Fruit fly (Drosophila melanogaster): ENCODE results near the gene CG31140.
A peak's percentile ranks its signal among the peaks of the same experiment; 100 is the strongest.

Gene CG31140

dm6 chr3R:23971764-23972163 lies 8.8 kb downstream of the CG31140 start:
- TF ChIP-seq Med (GFP tag) (peak; percentile 56), CG11456 (GFP tag; IDR thresholded peaks at IDR 0.05) (peak; percentile 62; the same call in 1 of the 3 replicates), Doc2 (GFP tag; IDR thresholded peaks at IDR 0.05) (0 out of 2 replicates have a peak, but pooled peaks have one; percentile 20), crol (GFP tag; IDR thresholded peaks at IDR 0.05) (peak; percentile 68), klu (GFP tag; IDR thresholded peaks at IDR 0.05) (no peak), Sin3A (optimal IDR thresholded peaks at IDR 0.05) (no peak), Lhr (GFP tag; optimal IDR thresholded peaks at IDR 0.05) (no peak), CG7372 (GFP tag; IDR thresholded peaks at IDR 0.05) (no peak), CG13775 (GFP tag; optimal IDR thresholded peaks at IDR 0.05) (no peak), Chrac-16 (GFP tag; optimal IDR thresholded peaks at IDR 0.05) (no peak), CG8359 (GFP tag; optimal IDR thresholded peaks at IDR 0.05; ENCODE audit: borderline replicate concordance) (no peak), CG1602 (GFP tag; optimal IDR thresholded peaks at IDR 0.05) (no peak), fd102C (GFP tag; optimal IDR thresholded peaks at IDR 0.05) (no peak), CG7963 (GFP tag; IDR thresholded peaks at IDR 0.05; ENCODE audit: partially characterized antibody) (no peak), CG10321 (GFP tag; IDR thresholded peaks at IDR 0.05) (peak; percentile 56), CG16779 (GFP tag; IDR thresholded peaks at IDR 0.05) (no peak), Dfd (GFP tag; optimal IDR thresholded peaks at IDR 0.05) (no peak), Hr3 (GFP tag; optimal IDR thresholded peaks at IDR 0.05) (no peak), Dek (tag; optimal IDR thresholded peaks at IDR 0.05) (no peak), CG12219 (GFP tag; optimal IDR thresholded peaks at IDR 0.05) (no peak), CG8388 (GFP tag; optimal IDR thresholded peaks at IDR 0.05) (no peak), CG10366 (GFP tag; IDR thresholded peaks at IDR 0.05) (no peak), gsb (GFP tag; IDR thresholded peaks at IDR 0.05) (no peak), unc-4 (GFP tag; IDR thresholded peaks at IDR 0.05; ENCODE audit: partially characterized antibody) (no peak), CG3726 (GFP tag; IDR thresholded peaks at IDR 0.05) (no peak), row (GFP tag; IDR thresholded peaks at IDR 0.05) (no peak), CG9609 (GFP tag; optimal IDR thresholded peaks at IDR 0.05) (no peak), bcd (GFP tag; optimal IDR thresholded peaks at IDR 0.05) (no peak), inv (GFP tag; IDR thresholded peaks at IDR 0.05; ENCODE audit: partially characterized antibody) (no peak), CG17568 (GFP tag; optimal IDR thresholded peaks at IDR 0.05) (no peak), ci (GFP tag; IDR thresholded peaks at IDR 0.05) (no peak)

DNA sequence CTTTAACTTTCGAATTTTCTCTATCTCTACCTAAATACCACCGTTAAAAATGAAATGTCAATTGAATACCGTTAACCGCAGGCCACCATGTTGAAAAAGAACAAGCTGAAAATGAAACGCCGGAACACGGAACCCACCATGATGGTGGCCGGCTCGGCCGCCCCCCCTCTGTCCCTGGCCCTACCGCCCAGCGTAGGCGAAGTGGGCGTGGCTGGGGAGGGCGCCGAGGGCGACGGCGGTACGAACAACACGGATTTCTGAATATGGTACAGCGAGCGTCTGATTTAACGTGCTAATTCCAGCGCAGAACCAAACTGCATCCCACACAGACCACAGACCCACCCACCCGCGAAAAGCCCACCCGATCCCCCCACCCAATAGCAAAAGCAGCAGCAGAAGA lies 18.7 kb downstream of the CG31140 start:
- TF ChIP-seq hb (GFP tag; IDR thresholded peaks at IDR 0.05; ENCODE audit: partially characterized antibody) (peak; percentile 21; the same call in 1 of the 3 replicates), unc-4 (GFP tag; IDR thresholded peaks at IDR 0.05; ENCODE audit: partially characterized antibody) (no peak), Hr39 (optimal IDR thresholded peaks at IDR 0.05) (peak; percentile 42), CG6791 (GFP tag; IDR thresholded peaks at IDR 0.05; ENCODE audit: partially characterized antibody) (0 out of 3 replicates have a peak, but pooled peaks have one; percentile 7)

- TF ChIP-seq PHDP (tag; optimal IDR thresholded peaks at IDR 0.05), result no peak
- peak; percentile 73 for TF ChIP-seq CG15514 (GFP tag; optimal IDR thresholded peaks at IDR 0.05)
- peak; percentile 35; the same call in 1 of the 2 replicates for TF ChIP-seq ssp (GFP tag; IDR thresholded peaks at IDR 0.05)
- TF ChIP-seq psq (GFP tag; optimal IDR thresholded peaks at IDR 0.05), result no peak
- TF ChIP-seq pho (GFP tag; optimal IDR thresholded peaks at IDR 0.05), result peak; percentile 52
- TF ChIP-seq HmgD (GFP tag; optimal IDR thresholded peaks at IDR 0.05), result peak; percentile 60
- TF ChIP-seq CG4617 (GFP tag; optimal IDR thresholded peaks at IDR 0.05; ENCODE audit: borderline replicate concordance), result peak; percentile 97
- peak; percentile 35 for TF ChIP-seq Dip3 (GFP tag; optimal IDR thresholded peaks at IDR 0.05)
- peak; percentile 57; the same call in 1 of the 3 replicates for TF ChIP-seq ken (GFP tag; IDR thresholded peaks at IDR 0.05)
- TF ChIP-seq CG9727 (GFP tag; optimal IDR thresholded peaks at IDR 0.05), result peak; percentile 34
- TF ChIP-seq dysf (GFP tag; IDR thresholded peaks at IDR 0.05), result 0 out of 3 replicates have a peak, but pooled peaks have one; percentile 12
- peak; percentile 28 for TF ChIP-seq MTF-1 (GFP tag; optimal IDR thresholded peaks at IDR 0.05; ENCODE audit: borderline replicate concordance)
- no peak for TF ChIP-seq CTCF (GFP tag; optimal IDR thresholded peaks at IDR 0.05)
- TF ChIP-seq CG11247 (GFP tag; IDR thresholded peaks at IDR 0.05), result 0 out of 2 replicates have a peak, but pooled peaks have one; percentile 22
- TF ChIP-seq CG15011 (GFP tag; optimal IDR thresholded peaks at IDR 0.05), result no peak
- peak; percentile 82 for TF ChIP-seq nmo (GFP tag; optimal IDR thresholded peaks at IDR 0.05)
- TF ChIP-seq Trl (optimal IDR thresholded peaks at IDR 0.05), result no peak
- peak; percentile 51 for TF ChIP-seq Trl (GFP tag; optimal IDR thresholded peaks at IDR 0.05)
These were observed 23.5 kb downstream of the CG31140 start, which contains the start of the genes CG13603 and CG5902 for dm6 chr3R:23986479-23986930. TSS of gene CG13603 (minus strand) at chr3R:23986569. TSS of gene CG5902 (plus strand) at chr3R:23986642.

Measured in whole organism, embryonic.